Fruit fly (Drosophila melanogaster) whole organism, pupa: ENCODE measurements around the gene CG33124.

ENCODE experiments used
- CG10348 ChIP-seq: fragments of 200-800 bp; sonication (Bioruptor generic); IDR thresholded peaks from 2 replicates; pipeline ENCODE4 v1.3.6; 2022; ENCODE audit warnings: missing biosample characterization, missing genetic modification characterization
- CG15710 ChIP-seq: fragments of 200-800 bp; sonication (Bioruptor generic); optimal IDR thresholded peaks from 2 replicates; lab custom pipeline; 2018; ENCODE audit warnings: missing biosample characterization, mild to moderate bottlenecking, missing genetic modification characterization, moderate library complexity
- CG8159 ChIP-seq: fragments of 200-800 bp; sonication (Bioruptor generic); optimal IDR thresholded peaks from 3 replicates; lab custom pipeline; 2018; ENCODE audit warnings: missing biosample characterization, mild to moderate bottlenecking, missing genetic modification characterization, moderate library complexity
- CG9948 ChIP-seq: fragments of 200-800 bp; sonication (Bioruptor generic); optimal IDR thresholded peaks from 2 replicates; lab custom pipeline; 2018; ENCODE audit warnings: missing biosample characterization, mild to moderate bottlenecking, missing genetic modification characterization, moderate library complexity
- Pif1B ChIP-seq: fragments of 200-800 bp; sonication (Bioruptor generic); optimal IDR thresholded peaks from 3 replicates; lab custom pipeline; 2016; ENCODE audit warnings: missing biosample characterization, missing genetic modification characterization

- 0 out of 2 replicates have a peak, but pooled peaks have one; percentile 20 for TF ChIP-seq CG10348 (GFP tag; lab: Robert Waterston, UW)
- TF ChIP-seq Pif1B, result peak; percentile 64
- peak; percentile 48 for TF ChIP-seq CG8159 (tag; lab: Kevin White, UChicago)
- TF ChIP-seq CG9948 (tag; lab: Kevin White, UChicago), result peak; percentile 45
- peak; percentile 36 for TF ChIP-seq CG15710 (tag; lab: Kevin White, UChicago)
Observed at dm6 chr2L:2189100-2189499, 19.8 kb downstream of the CG33124 start.
